Fruit fly (Drosophila melanogaster) whole organism, embryonic: Measurements from ENCODE around the gene Spase25.

ENCODE experiments used
- Bgb ChIP-seq: fragments of 200-800 bp; sonication (Bioruptor generic); IDR thresholded peaks from 2 replicates; pipeline ENCODE4 v1.3.6; 2022; ENCODE audit warnings: missing biosample characterization, missing genetic modification characterization; ENCODE audit not compliant: partially characterized antibody
- CG10267 ChIP-seq: fragments of 200-800 bp; sonication (Bioruptor generic); optimal IDR thresholded peaks from 2 replicates; lab custom pipeline; 2018; ENCODE audit warnings: missing biosample characterization, mild to moderate bottlenecking, missing genetic modification characterization, moderate library complexity
- CG11247 ChIP-seq: fragments of 200-800 bp; sonication (Bioruptor generic); IDR thresholded peaks from 2 replicates; pipeline ENCODE4 v1.3.6; 2022; ENCODE audit warnings: missing biosample characterization, missing genetic modification characterization
- CG11723 ChIP-seq: fragments of 200-800 bp; sonication (Bioruptor generic); optimal IDR thresholded peaks from 2 replicates; lab custom pipeline; 2017; ENCODE audit warnings: missing biosample characterization, mild to moderate bottlenecking, missing genetic modification characterization
- CG13775 ChIP-seq: fragments of 200-800 bp; sonication (Bioruptor generic); optimal IDR thresholded peaks from 3 replicates; lab custom pipeline; 2017; ENCODE audit warnings: missing biosample characterization, mild to moderate bottlenecking, missing genetic modification characterization
- CG14860 ChIP-seq: fragments of 200-800 bp; sonication (Bioruptor generic); IDR thresholded peaks from 3 replicates; pipeline ENCODE4 v1.3.6; 2022; ENCODE audit warnings: missing biosample characterization, missing genetic modification characterization; ENCODE audit not compliant: partially characterized antibody
- CG17385 ChIP-seq: fragments of 200-800 bp; sonication (Bioruptor generic); optimal IDR thresholded peaks from 3 replicates; lab custom pipeline; 2018; ENCODE audit warnings: missing biosample characterization, mild to moderate bottlenecking, missing genetic modification characterization
- CG18476 ChIP-seq: fragments of 200-800 bp; sonication (Bioruptor generic); optimal IDR thresholded peaks from 2 replicates; lab custom pipeline; 2016; ENCODE audit warnings: missing biosample characterization, mild to moderate bottlenecking, missing genetic modification characterization
- CG30431 ChIP-seq: fragments of 200-800 bp; sonication (Bioruptor generic); optimal IDR thresholded peaks from 2 replicates; lab custom pipeline; 2017; ENCODE audit warnings: missing biosample characterization, missing genetic modification characterization
- CG3838 ChIP-seq: fragments of 200-800 bp; sonication (Bioruptor generic); optimal IDR thresholded peaks from 3 replicates; lab custom pipeline; 2016; ENCODE audit warnings: missing biosample characterization, missing genetic modification characterization
- CG6654 ChIP-seq: fragments of 200-800 bp; sonication (Bioruptor generic); optimal IDR thresholded peaks from 2 replicates; lab custom pipeline; 2017; ENCODE audit warnings: missing biosample characterization, mild to moderate bottlenecking, missing genetic modification characterization
- CG7372 ChIP-seq: fragments of 200-800 bp; sonication (Bioruptor generic); IDR thresholded peaks from 2 replicates; pipeline ENCODE4 v1.3.6; 2022; ENCODE audit warnings: missing biosample characterization, missing genetic modification characterization
- CG7786 ChIP-seq: fragments of 200-800 bp; sonication (Bioruptor generic); optimal IDR thresholded peaks from 2 replicates; lab custom pipeline; 2016; ENCODE audit warnings: missing biosample characterization, missing genetic modification characterization
- CG7987 ChIP-seq: fragments of 200-800 bp; sonication (Bioruptor generic); optimal IDR thresholded peaks from 2 replicates; lab custom pipeline; 2018; ENCODE audit warnings: missing biosample characterization, mild to moderate bottlenecking, missing genetic modification characterization, moderate library complexity
- CG8359 ChIP-seq: fragments of 200-800 bp; sonication (Bioruptor generic); optimal IDR thresholded peaks from 2 replicates; lab custom pipeline; 2017; ENCODE audit warnings: missing biosample characterization, mild to moderate bottlenecking, missing genetic modification characterization, borderline replicate concordance
- CG8944 ChIP-seq: fragments of 200-800 bp; sonication (Bioruptor generic); optimal IDR thresholded peaks from 3 replicates; lab custom pipeline; 2016; ENCODE audit warnings: missing biosample characterization, missing genetic modification characterization
- CG9437 ChIP-seq: fragments of 200-800 bp; sonication (Bioruptor generic); optimal IDR thresholded peaks from 2 replicates; lab custom pipeline; 2018; ENCODE audit warnings: missing biosample characterization, mild to moderate bottlenecking, missing genetic modification characterization
- Dad ChIP-seq: fragments of 200-800 bp; sonication (Bioruptor generic); optimal IDR thresholded peaks from 3 replicates; lab custom pipeline; 2016; ENCODE audit warnings: missing biosample characterization, missing genetic modification characterization
- Dek ChIP-seq: fragments of 200-800 bp; sonication (Bioruptor generic); optimal IDR thresholded peaks from 3 replicates; lab custom pipeline; 2019; ENCODE audit warnings: missing biosample characterization, mild to moderate bottlenecking, missing genetic modification characterization, moderate library complexity
- Doc2 ChIP-seq: fragments of 200-800 bp; sonication (Bioruptor generic); IDR thresholded peaks from 2 replicates; pipeline ENCODE4 v1.3.6; 2022; ENCODE audit warnings: missing biosample characterization, missing genetic modification characterization
- Dp ChIP-seq: fragments of 200-800 bp; sonication (Bioruptor generic); optimal IDR thresholded peaks from 2 replicates; lab custom pipeline; 2018; ENCODE audit warnings: missing biosample characterization, mild to moderate bottlenecking, missing genetic modification characterization, moderate library complexity
- ERR ChIP-seq: fragments of 200-800 bp; sonication (Bioruptor generic); optimal IDR thresholded peaks from 2 replicates; lab custom pipeline; 2016; ENCODE audit warnings: missing biosample characterization, missing genetic modification characterization
- Eip74EF ChIP-seq, 2 experiments: fragments of 200-800 bp in 1 of 2; fragments of >200 bp in 1 of 2; sonication (Bioruptor generic) in 1 of 2; optimal IDR thresholded peaks; 2 replicates each; lab custom pipeline; 2017 to 2019; ENCODE audit warnings: missing biosample characterization in 2 of 2, missing genetic modification characterization in 2 of 2, mild to moderate bottlenecking in 1 of 2, moderate library complexity in 1 of 2
- Fer3 ChIP-seq: fragments of 200-800 bp; sonication (Bioruptor generic); optimal IDR thresholded peaks from 2 replicates; lab custom pipeline; 2018; ENCODE audit warnings: missing biosample characterization, mild to moderate bottlenecking, missing genetic modification characterization, moderate library complexity
- HLH4C ChIP-seq: fragments of 200-800 bp; sonication (Bioruptor generic); IDR thresholded peaks from 3 replicates; pipeline ENCODE4 v1.3.6; 2022; ENCODE audit warnings: missing biosample characterization, missing genetic modification characterization; ENCODE audit not compliant: partially characterized antibody
- Meics ChIP-seq: fragments of 200-800 bp; sonication (Bioruptor generic); optimal IDR thresholded peaks from 2 replicates; lab custom pipeline; 2017; ENCODE audit warnings: missing biosample characterization, mild to moderate bottlenecking, missing genetic modification characterization
- Neu2 ChIP-seq: fragments of 200-800 bp; sonication (Bioruptor generic); optimal IDR thresholded peaks from 3 replicates; lab custom pipeline; 2016; ENCODE audit warnings: missing biosample characterization, missing genetic modification characterization, borderline replicate concordance
- Ravus ChIP-seq: fragments of 200-800 bp; sonication (Bioruptor generic); IDR thresholded peaks from 2 replicates; pipeline ENCODE4 v1.3.6; 2022; ENCODE audit warnings: missing biosample characterization, missing genetic modification characterization
- Xrp1 ChIP-seq: fragments of 200-800 bp; sonication (Bioruptor generic); IDR thresholded peaks from 2 replicates; pipeline ENCODE4 v1.3.6; 2022; ENCODE audit warnings: missing biosample characterization, missing genetic modification characterization
- ash1 ChIP-seq: fragments of 200-800 bp; sonication (Bioruptor generic); optimal IDR thresholded peaks from 2 replicates; lab custom pipeline; 2018; ENCODE audit warnings: missing biosample characterization, mild to moderate bottlenecking, missing genetic modification characterization
- bab2 ChIP-seq: fragments of 200-800 bp; sonication (Bioruptor generic); optimal IDR thresholded peaks from 2 replicates; lab custom pipeline; 2016; ENCODE audit warnings: missing biosample characterization, missing genetic modification characterization
- br ChIP-seq: fragments of >200 bp; optimal IDR thresholded peaks from 2 replicates; lab custom pipeline; 2017
- chn ChIP-seq: fragments of 200-800 bp; sonication (Bioruptor generic); optimal IDR thresholded peaks from 2 replicates; lab custom pipeline; 2016; ENCODE audit warnings: missing biosample characterization, missing genetic modification characterization
- cwo ChIP-seq: fragments of 200-800 bp; sonication (Bioruptor generic); optimal IDR thresholded peaks from 3 replicates; lab custom pipeline; 2017; ENCODE audit warnings: missing biosample characterization, missing genetic modification characterization, mild to moderate bottlenecking, moderate library complexity, missing genetic modification reagents
- eve ChIP-seq, 2 experiments: fragments of >200 bp; optimal IDR thresholded peaks; 2 replicates each; lab custom pipeline; 2017; ENCODE audit warnings: missing biosample characterization in 2 of 2, missing genetic modification characterization in 2 of 2
- ewg ChIP-seq: fragments of 200-800 bp; sonication (Bioruptor generic); optimal IDR thresholded peaks from 3 replicates; lab custom pipeline; 2017; ENCODE audit warnings: mild to moderate bottlenecking, missing biosample characterization, missing genetic modification reagents, missing genetic modification characterization
- gcm ChIP-seq: fragments of 200-800 bp; sonication (Bioruptor generic); optimal IDR thresholded peaks from 2 replicates; lab custom pipeline; 2019; ENCODE audit warnings: missing biosample characterization, mild to moderate bottlenecking, missing genetic modification characterization, moderate library complexity
- ham ChIP-seq: fragments of 200-800 bp; sonication (Bioruptor generic); IDR thresholded peaks from 2 replicates; pipeline ENCODE4 v1.3.6; 2022; ENCODE audit warnings: missing biosample characterization, missing genetic modification characterization
- knrl ChIP-seq: fragments of 200-800 bp; sonication (Bioruptor generic); IDR thresholded peaks from 3 replicates; pipeline ENCODE4 v1.3.6; 2022; ENCODE audit warnings: missing biosample characterization, missing genetic modification characterization; ENCODE audit not compliant: partially characterized antibody
- lov ChIP-seq, 2 experiments: fragments of 200-800 bp in 1 of 2; fragments of >200 bp in 1 of 2; sonication (Bioruptor generic) in 1 of 2; IDR thresholded peaks in 1 of 2; optimal IDR thresholded peaks in 1 of 2; 2 replicates in 1 of 2; 3 replicates in 1 of 2; pipeline versions ENCODE4 v1.3.6 to Lab custom; 2017 to 2022; ENCODE audit warnings: missing biosample characterization in 1 of 2, missing genetic modification characterization in 1 of 2
- pan ChIP-seq, 4 experiments: fragments of >200 bp in 3 of 4; fragments of 200-800 bp in 1 of 4; sonication (Bioruptor generic) in 1 of 4; optimal IDR thresholded peaks in 3 of 4; IDR thresholded peaks in 1 of 4; 2 replicates each; pipeline versions ENCODE4 v1.3.6 to Lab custom; 2017 to 2022; ENCODE audit warnings: missing biosample characterization in 2 of 4, missing genetic modification characterization in 2 of 4, mixed read lengths in 1 of 4
- phol ChIP-seq: fragments of 200-800 bp; sonication (Bioruptor generic); optimal IDR thresholded peaks from 3 replicates; lab custom pipeline; 2018; ENCODE audit warnings: missing biosample characterization, mild to moderate bottlenecking, missing genetic modification characterization, moderate library complexity
- sc ChIP-seq, 3 experiments: fragments of >200 bp in 2 of 3; fragments of 200-800 bp in 1 of 3; sonication (Bioruptor generic) in 1 of 3; optimal IDR thresholded peaks; 2 replicates in 2 of 3; 3 replicates in 1 of 3; lab custom pipeline; 2017; ENCODE audit warnings: mild to moderate bottlenecking in 1 of 3, missing biosample characterization in 1 of 3, missing genetic modification characterization in 1 of 3, missing genetic modification reagents in 1 of 3
- seq ChIP-seq: fragments of 200-800 bp; sonication (Bioruptor generic); IDR thresholded peaks from 2 replicates; pipeline ENCODE4 v1.3.6; 2022; ENCODE audit warnings: missing biosample characterization, missing genetic modification characterization
- sna ChIP-seq: fragments of 200-800 bp; sonication (Bioruptor generic); IDR thresholded peaks from 2 replicates; pipeline ENCODE4 v1.3.6; 2022; ENCODE audit warnings: missing biosample characterization, missing genetic modification characterization; ENCODE audit not compliant: partially characterized antibody
- twi ChIP-seq: fragments of 200-800 bp; optimal IDR thresholded peaks from 2 replicates; lab custom pipeline; 2019; ENCODE audit warnings: missing biosample characterization, mild to moderate bottlenecking, missing genetic modification characterization, moderate library complexity
- vfl ChIP-seq: fragments of 200-800 bp; sonication (Bioruptor generic); optimal IDR thresholded peaks from 2 replicates; lab custom pipeline; 2016; ENCODE audit warnings: missing biosample characterization, missing genetic modification characterization
- wek ChIP-seq: fragments of 200-800 bp; sonication (Bioruptor generic); optimal IDR thresholded peaks from 3 replicates; lab custom pipeline; 2018; ENCODE audit warnings: missing biosample characterization, mild to moderate bottlenecking, missing genetic modification characterization, moderate library complexity
- zen ChIP-seq: fragments of 200-800 bp; sonication (Bioruptor generic); optimal IDR thresholded peaks from 3 replicates; lab custom pipeline; 2018; ENCODE audit warnings: missing biosample characterization, mild to moderate bottlenecking, missing genetic modification characterization, moderate library complexity

The Spase25 gene

DNA sequence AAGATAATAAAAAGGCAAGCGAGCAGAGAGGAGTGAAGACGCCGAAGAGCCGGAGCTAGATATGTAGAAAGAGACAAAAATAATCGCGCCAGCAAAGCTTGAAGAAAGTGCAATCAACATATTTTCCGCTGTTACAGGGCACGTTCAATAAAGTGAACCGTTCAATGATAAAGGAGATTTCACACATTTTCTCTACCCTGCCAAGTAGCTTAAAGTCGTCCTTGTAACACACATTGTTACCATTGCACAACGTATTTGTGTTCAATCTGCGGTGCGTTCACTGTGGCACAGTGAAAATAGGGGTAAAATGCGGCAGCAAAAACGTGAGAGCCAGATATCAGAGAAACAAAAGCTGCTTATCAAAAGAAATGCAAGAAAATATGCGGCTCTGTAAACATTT, 14.4 kb downstream of the Spase25 start (continued):
- TF ChIP-seq CG18476 (GFP tag; lab: Kevin White, UChicago) (no peak), seq (GFP tag; lab: Robert Waterston, UW) (no peak), CG7987 (GFP tag; lab: Kevin White, UChicago) (no peak), sna (GFP tag; lab: Robert Waterston, UW) (no peak), cwo (GFP tag; lab: Kevin White, UChicago) (no peak), sc (optimal IDR thresholded peaks at IDR 0.05; lab: Kevin White, UChicago) (no peak), sc (GFP tag; optimal IDR thresholded peaks at IDR 0.05; lab: Kevin White, UChicago) (no peak), knrl (no peak), twi (tag; lab: Kevin White, UChicago) (no peak), CG9437 (GFP tag; lab: Kevin White, UChicago) (no peak), CG6654 (peak; percentile 15), Ravus (GFP tag; lab: Robert Waterston, UW) (no peak), Dad (no peak), Eip74EF (GFP tag; optimal IDR thresholded peaks at IDR 0.05; lab: Kevin White, UChicago) (no peak), ash1 (no peak), CG3838 (no peak), CG8944 (no peak), CG11723 (GFP tag; lab: Kevin White, UChicago) (no peak), gcm (GFP tag; lab: Kevin White, UChicago) (no peak), CG17385 (GFP tag; lab: Kevin White, UChicago) (peak; percentile 29), eve (GFP tag; optimal IDR thresholded peaks at IDR 0.05; lab: Kevin White, UChicago) (peak in 1 of 2 experiments; percentile 72), br (lab: Kevin White, UChicago) (no peak), phol (peak; percentile 42), zen (tag; lab: Kevin White, UChicago) (no peak), Meics (GFP tag; lab: Kevin White, UChicago) (peak; percentile 27), chn (GFP tag; lab: Kevin White, UChicago) (peak; percentile 30), Doc2 (GFP tag; lab: Robert Waterston, UW) (no peak), CG7372 (GFP tag; lab: Robert Waterston, UW) (no peak), lov (optimal IDR thresholded peaks at IDR 0.05; lab: Kevin White, UChicago) (no peak), lov (GFP tag; IDR thresholded peaks at IDR 0.05; lab: Robert Waterston, UW) (no peak), bab2 (GFP tag; lab: Kevin White, UChicago) (peak; percentile 53), pan (optimal IDR thresholded peaks at IDR 0.05; lab: Kevin White, UChicago) (no peak), pan (GFP tag; optimal IDR thresholded peaks at IDR 0.05 in 1 of 2, IDR thresholded peaks at IDR 0.05 in 1 of 2) (peak in 1 of 2 experiments; percentile 53), ewg (GFP tag; lab: Kevin White, UChicago) (peak; percentile 34), CG13775 (GFP tag; lab: Kevin White, UChicago) (no peak), Dp (GFP tag; lab: Kevin White, UChicago) (no peak), CG8359 (peak; percentile 16), Fer3 (no peak), ERR (GFP tag; lab: Kevin White, UChicago) (no peak), CG14860 (GFP tag; lab: Robert Waterston, UW) (no peak), Neu2 (GFP tag; lab: Kevin White, UChicago) (no peak), Xrp1 (GFP tag; lab: Robert Waterston, UW) (peak; percentile 63; the same call in 1 of the 2 replicates), ham (no peak), CG30431 (GFP tag; lab: Kevin White, UChicago) (no peak), HLH4C (GFP tag; lab: Robert Waterston, UW) (no peak), CG7786 (GFP tag; lab: Kevin White, UChicago) (no peak), wek (no peak), vfl (GFP tag; lab: Kevin White, UChicago) (no peak), CG11247 (no peak), Bgb (GFP tag; lab: Robert Waterston, UW) (no peak), Dek (tag; lab: Kevin White, UChicago) (no peak), CG10267 (tag; lab: Kevin White, UChicago) (no peak)
